Worm (Caenorhabditis elegans) whole organism, L2 larva: Measurements from ENCODE around the gene srh-184.
A peak's percentile ranks its signal among the peaks of the same experiment; 100 is the strongest.

Experiments
- C34F6.9 ChIP-seq: fragments of 150-350 bp; optimal IDR thresholded peaks from 2 replicates; lab custom pipeline; 2014; ENCODE audit warnings: missing biosample characterization, missing genetic modification characterization
- F13H6.1 ChIP-seq: sonication (generic microtip); optimal IDR thresholded peaks from 2 replicates; lab custom pipeline; 2016; ENCODE audit warnings: missing genetic modification characterization, missing compliant biosample characterization
- R02D3.7 ChIP-seq: fragments of 150-350 bp; optimal IDR thresholded peaks from 2 replicates; lab custom pipeline; 2014; ENCODE audit warnings: missing biosample characterization, missing genetic modification characterization
- Y55F3AM.14 ChIP-seq: fragments of 200-800 bp; sonication (Bioruptor generic); optimal IDR thresholded peaks from 2 replicates; lab custom pipeline; 2018; ENCODE audit warnings: mild to moderate bottlenecking, missing genetic modification characterization, missing compliant biosample characterization
- ZK546.5 ChIP-seq: sonication (generic microtip); optimal IDR thresholded peaks from 2 replicates; lab custom pipeline; 2017; ENCODE audit warnings: missing biosample characterization, missing genetic modification characterization
- alr-1 ChIP-seq: fragments of 150-350 bp; optimal IDR thresholded peaks from 2 replicates; lab custom pipeline; 2014; ENCODE audit warnings: missing biosample characterization, missing genetic modification characterization
- aly-2 ChIP-seq: fragments of 150-350 bp; optimal IDR thresholded peaks from 2 replicates; lab custom pipeline; 2014; ENCODE audit warnings: missing biosample characterization, missing genetic modification characterization
- ama-1 ChIP-seq: fragments of 150-350 bp; optimal IDR thresholded peaks from 2 replicates; lab custom pipeline; 2018; ENCODE audit warnings: inconsistent platforms
- blmp-1 ChIP-seq: sonication (generic microtip); optimal IDR thresholded peaks from 2 replicates; lab custom pipeline; 2017; ENCODE audit warnings: missing genetic modification characterization, mild to moderate bottlenecking, missing compliant biosample characterization, antibody characterized with exemption, moderate library complexity; ENCODE audit not compliant: insufficient read depth
- ceh-16 ChIP-seq: fragments of 150-350 bp; optimal IDR thresholded peaks from 2 replicates; lab custom pipeline; 2014; ENCODE audit warnings: missing biosample characterization, missing genetic modification characterization
- ceh-82 ChIP-seq: fragments of 150-350 bp; optimal IDR thresholded peaks from 2 replicates; lab custom pipeline; 2014; ENCODE audit warnings: missing biosample characterization, missing genetic modification characterization
- crh-2 ChIP-seq: sonication (generic microtip); optimal IDR thresholded peaks from 2 replicates; lab custom pipeline; 2017; ENCODE audit warnings: missing biosample characterization, missing genetic modification characterization
- dmd-4 ChIP-seq: sonication (generic microtip); optimal IDR thresholded peaks from 2 replicates; lab custom pipeline; 2017; ENCODE audit warnings: missing biosample characterization, missing genetic modification characterization
- egl-27 ChIP-seq: sonication (generic microtip); optimal IDR thresholded peaks from 3 replicates; lab custom pipeline; 2017; ENCODE audit warnings: missing biosample characterization, missing genetic modification reagents, missing genetic modification characterization
- elt-1 ChIP-seq: fragments of 150-350 bp; optimal IDR thresholded peaks from 2 replicates; lab custom pipeline; 2014; ENCODE audit warnings: missing biosample characterization, missing genetic modification characterization
- elt-3 ChIP-seq: sonication (generic microtip); optimal IDR thresholded peaks from 2 replicates; lab custom pipeline; 2017; ENCODE audit warnings: missing biosample characterization, missing genetic modification characterization
- fos-1 ChIP-seq: fragments of 150-350 bp; optimal IDR thresholded peaks from 2 replicates; lab custom pipeline; 2014; ENCODE audit warnings: missing biosample characterization, missing genetic modification characterization
- gmeb-1 ChIP-seq: fragments of 150-350 bp; optimal IDR thresholded peaks from 2 replicates; lab custom pipeline; 2014; ENCODE audit warnings: missing biosample characterization, missing genetic modification characterization
- lin-11 ChIP-seq: fragments of 150-350 bp; sonication (generic microtip); optimal IDR thresholded peaks from 2 replicates; lab custom pipeline; 2014; ENCODE audit warnings: missing biosample characterization, missing genetic modification characterization, inconsistent platforms, mixed read lengths
- lin-13 ChIP-seq: fragments of 150-350 bp; optimal IDR thresholded peaks from 2 replicates; lab custom pipeline; 2014; ENCODE audit warnings: missing biosample characterization, missing genetic modification reagents, missing genetic modification characterization
- lin-39 ChIP-seq: fragments of 150-350 bp; optimal IDR thresholded peaks from 2 replicates; lab custom pipeline; 2014; ENCODE audit warnings: missing biosample characterization, missing genetic modification reagents, missing genetic modification characterization
- lsy-2 ChIP-seq, 2 experiments: fragments of 150-350 bp in 1 of 2; sonication (generic microtip) in 1 of 2; optimal IDR thresholded peaks; 2 replicates each; lab custom pipeline; 2014 to 2017; ENCODE audit warnings: missing biosample characterization in 2 of 2, missing genetic modification characterization in 2 of 2
- mab-5 ChIP-seq: fragments of 150-350 bp; optimal IDR thresholded peaks from 2 replicates; lab custom pipeline; 2014; ENCODE audit warnings: missing biosample characterization, missing genetic modification characterization
- mbf-1 ChIP-seq: sonication (generic microtip); optimal IDR thresholded peaks from 2 replicates; lab custom pipeline; 2017; ENCODE audit warnings: missing biosample characterization, missing genetic modification characterization
- mdl-1 ChIP-seq, 2 experiments: fragments of 150-350 bp in 1 of 2; sonication (generic microtip) in 1 of 2; optimal IDR thresholded peaks; 2 replicates each; lab custom pipeline; 2017; ENCODE audit warnings: missing biosample characterization in 2 of 2, missing genetic modification characterization in 2 of 2
- nhr-10 ChIP-seq: sonication (generic microtip); optimal IDR thresholded peaks from 2 replicates; lab custom pipeline; 2017; ENCODE audit warnings: missing biosample characterization, missing genetic modification characterization
- nhr-11 ChIP-seq: fragments of 150-350 bp; optimal IDR thresholded peaks from 2 replicates; lab custom pipeline; 2014; ENCODE audit warnings: missing biosample characterization, missing genetic modification characterization
- nhr-12 ChIP-seq: fragments of 150-350 bp; optimal IDR thresholded peaks from 2 replicates; lab custom pipeline; 2014; ENCODE audit warnings: missing biosample characterization, missing genetic modification characterization
- nhr-129 ChIP-seq: fragments of 150-350 bp; optimal IDR thresholded peaks from 2 replicates; lab custom pipeline; 2014; ENCODE audit warnings: missing biosample characterization, missing genetic modification characterization
- nhr-21 ChIP-seq: fragments of 150-350 bp; optimal IDR thresholded peaks from 2 replicates; lab custom pipeline; 2014; ENCODE audit warnings: missing biosample characterization, missing genetic modification characterization
- nhr-23 ChIP-seq: fragments of 150-350 bp; optimal IDR thresholded peaks from 2 replicates; lab custom pipeline; 2014; ENCODE audit warnings: missing biosample characterization, missing genetic modification reagents, missing genetic modification characterization
- nhr-237 ChIP-seq: fragments of 150-350 bp; optimal IDR thresholded peaks from 2 replicates; lab custom pipeline; 2014; ENCODE audit warnings: missing biosample characterization, missing genetic modification characterization
- nhr-25 ChIP-seq: fragments of 150-350 bp; sonication (generic microtip); optimal IDR thresholded peaks from 3 replicates; lab custom pipeline; 2014; ENCODE audit warnings: missing biosample characterization, missing genetic modification characterization
- nhr-6 ChIP-seq: fragments of 150-350 bp; optimal IDR thresholded peaks from 2 replicates; lab custom pipeline; 2014; ENCODE audit warnings: missing biosample characterization, missing genetic modification characterization
- nhr-77 ChIP-seq: fragments of 150-350 bp; optimal IDR thresholded peaks from 2 replicates; lab custom pipeline; 2014; ENCODE audit warnings: missing biosample characterization, missing genetic modification characterization
- peb-1 ChIP-seq: fragments of 150-350 bp; optimal IDR thresholded peaks from 2 replicates; lab custom pipeline; 2014; ENCODE audit warnings: missing biosample characterization, missing genetic modification characterization
- sem-4 ChIP-seq: fragments of 150-350 bp; optimal IDR thresholded peaks from 2 replicates; lab custom pipeline; 2014; ENCODE audit warnings: missing biosample characterization, missing genetic modification reagents, missing genetic modification characterization
- skn-1 ChIP-seq: sonication (generic microtip); optimal IDR thresholded peaks from 2 replicates; lab custom pipeline; 2017; ENCODE audit warnings: missing biosample characterization, missing genetic modification characterization
- sma-3 ChIP-seq: sonication (generic microtip); optimal IDR thresholded peaks from 2 replicates; lab custom pipeline; 2016; ENCODE audit warnings: missing genetic modification reagents, missing genetic modification characterization, missing compliant biosample characterization
- sma-9 ChIP-seq, 2 experiments: fragments of 150-350 bp in 1 of 2; sonication (generic microtip) in 1 of 2; optimal IDR thresholded peaks; 2 replicates each; lab custom pipeline; 2014 to 2016; ENCODE audit warnings: missing genetic modification characterization in 2 of 2, mild to moderate bottlenecking in 1 of 2, missing biosample characterization in 1 of 2, missing compliant biosample characterization in 1 of 2, missing genetic modification reagents in 1 of 2, moderate library complexity in 1 of 2
- snpc-4 ChIP-seq: fragments of 150-350 bp; optimal IDR thresholded peaks from 2 replicates; lab custom pipeline; 2014; ENCODE audit warnings: missing biosample characterization, missing genetic modification characterization
- unc-39 ChIP-seq: fragments of 150-350 bp; optimal IDR thresholded peaks from 2 replicates; lab custom pipeline; 2014; ENCODE audit warnings: missing biosample characterization, missing genetic modification characterization
- unc-55 ChIP-seq: fragments of 150-350 bp; sonication (generic microtip); optimal IDR thresholded peaks from 3 replicates; lab custom pipeline; 2014; ENCODE audit warnings: missing biosample characterization, missing genetic modification reagents, missing genetic modification characterization
- unc-62 ChIP-seq: fragments of 150-350 bp; optimal IDR thresholded peaks from 2 replicates; lab custom pipeline; 2014; ENCODE audit warnings: missing biosample characterization, missing genetic modification reagents, missing genetic modification characterization
- zag-1 ChIP-seq: fragments of 150-350 bp; optimal IDR thresholded peaks from 2 replicates; lab custom pipeline; 2014; ENCODE audit warnings: missing biosample characterization, missing genetic modification characterization
- ztf-1 ChIP-seq: fragments of 200-800 bp; sonication (Bioruptor generic); conservative IDR thresholded peaks from 2 replicates; pipeline ENCODE4 v1.3.6; 2022; ENCODE audit warnings: missing genetic modification characterization, missing compliant biosample characterization
- ztf-11 ChIP-seq: sonication (generic microtip); optimal IDR thresholded peaks from 2 replicates; lab custom pipeline; 2017; ENCODE audit warnings: missing biosample characterization, missing genetic modification characterization
- ztf-4 ChIP-seq: fragments of 150-350 bp; optimal IDR thresholded peaks from 2 replicates; lab custom pipeline; 2014; ENCODE audit warnings: missing biosample characterization, missing genetic modification characterization

srh-184 gene

ce11 chrV:10811763-10812162 lies 13.8 kb upstream of the srh-184 start, which contains the start of gene C29A12.22:
TSS of gene C29A12.22 (plus strand) at chrV:10812063.
- TF ChIP-seq nhr-10 (tag; lab: Kevin White, UChicago) (no peak), elt-3 (no peak), mab-5 (tag; lab: Kevin White, UChicago) (no peak), lin-39 (tag; lab: Kevin White, UChicago) (no peak), C34F6.9 (tag; lab: Kevin White, UChicago) (no peak), ZK546.5 (tag; lab: Kevin White, UChicago) (no peak), nhr-6 (no peak), sma-9 (GFP tag; optimal IDR thresholded peaks at IDR 0.05; lab: Kevin White, UChicago) (no peak), sma-9 (tag; optimal IDR thresholded peaks at IDR 0.05; lab: Kevin White, UChicago) (no peak), gmeb-1 (tag; lab: Kevin White, UChicago) (no peak), fos-1 (tag; lab: Kevin White, UChicago) (no peak), ceh-16 (tag; lab: Kevin White, UChicago) (no peak), Y55F3AM.14 (GFP tag; lab: Kevin White, UChicago) (no peak), dmd-4 (no peak), alr-1 (tag; lab: Kevin White, UChicago) (no peak), nhr-11 (tag; lab: Kevin White, UChicago) (no peak), unc-39 (tag; lab: Kevin White, UChicago) (no peak)

DNA sequence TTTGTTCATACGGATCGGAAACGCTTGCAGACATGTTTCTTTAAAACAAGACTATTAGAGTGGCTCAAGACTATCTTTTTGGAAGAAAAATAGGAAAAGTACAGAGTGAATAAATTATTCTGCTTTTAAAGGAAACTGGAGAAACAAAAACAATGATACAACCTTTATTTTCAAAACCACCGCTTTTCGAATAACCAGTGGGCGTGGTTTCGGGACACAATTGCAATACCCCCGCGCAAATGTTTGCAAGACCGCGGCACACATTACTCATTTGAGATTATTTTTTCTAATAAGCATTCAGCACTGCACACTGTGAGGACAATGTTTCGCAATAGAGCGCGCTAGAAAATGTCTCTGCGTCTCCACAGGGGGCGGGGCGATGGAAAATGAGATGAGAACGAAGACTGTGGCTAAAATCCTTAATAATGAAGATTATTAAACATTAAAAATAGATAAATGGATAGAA lies 9.9 kb upstream of the srh-184 start, which contains the start of gene plrg-1:
Gene plrg-1 (minus strand): TSS at position 51 of the 466 bp plus-strand sequence.
- TF ChIP-seq R02D3.7 (tag; lab: Kevin White, UChicago) (peak; percentile 19), elt-1 (no peak), nhr-11 (tag; lab: Kevin White, UChicago) (peak; percentile 53), nhr-21 (tag; lab: Kevin White, UChicago) (peak; percentile 70), crh-2 (tag; lab: Kevin White, UChicago) (peak; percentile 83), nhr-10 (tag; lab: Kevin White, UChicago) (no peak), mab-5 (tag; lab: Kevin White, UChicago) (peak; percentile 91), mbf-1 (tag; lab: Kevin White, UChicago) (no peak), C34F6.9 (tag; lab: Kevin White, UChicago) (peak; percentile 89), egl-27 (peak; percentile 62), ztf-1 (GFP tag; lab: Robert Waterston, UW) (no peak), nhr-77 (no peak), aly-2 (tag; lab: Kevin White, UChicago) (no peak), ZK546.5 (tag; lab: Kevin White, UChicago) (peak; percentile 22), sem-4 (tag; lab: Kevin White, UChicago) (peak; percentile 85), lsy-2 (tag; optimal IDR thresholded peaks at IDR 0.05; lab: Kevin White, UChicago) (peak; percentile 72 to 87), fos-1 (tag; lab: Kevin White, UChicago) (peak; percentile 54), skn-1 (tag; lab: Kevin White, UChicago) (no peak), lin-39 (tag; lab: Kevin White, UChicago) (no peak), alr-1 (tag; lab: Kevin White, UChicago) (peak; percentile 1), unc-62 (no peak), elt-3 (no peak), F13H6.1 (tag; lab: Kevin White, UChicago) (peak; percentile 93), nhr-129 (peak; percentile 86), blmp-1 (tag; lab: Kevin White, UChicago) (no peak), nhr-25 (tag; lab: Kevin White, UChicago) (peak; percentile 91), Y55F3AM.14 (GFP tag; lab: Kevin White, UChicago) (peak; percentile 7), ztf-4 (tag; lab: Kevin White, UChicago) (peak; percentile 83), lin-13 (GFP tag; lab: Kevin White, UChicago) (peak; percentile 82), snpc-4 (peak; percentile 74), ama-1 (no peak), lin-11 (peak; percentile 88), ceh-16 (tag; lab: Kevin White, UChicago) (peak; percentile 63), gmeb-1 (tag; lab: Kevin White, UChicago) (peak; percentile 86), ztf-11 (tag; lab: Kevin White, UChicago) (peak; percentile 9), nhr-23 (no peak), dmd-4 (no peak), sma-9 (GFP tag; optimal IDR thresholded peaks at IDR 0.05; lab: Kevin White, UChicago) (peak; percentile 96), sma-9 (tag; optimal IDR thresholded peaks at IDR 0.05; lab: Kevin White, UChicago) (no peak), sma-3 (peak; percentile 90), nhr-12 (tag; lab: Kevin White, UChicago) (no peak), unc-55 (GFP tag; lab: Kevin White, UChicago) (peak; percentile 95), mdl-1 (tag; optimal IDR thresholded peaks at IDR 0.05; lab: Kevin White, UChicago) (peak in 1 of 2 experiments; percentile 30), unc-39 (tag; lab: Kevin White, UChicago) (no peak), nhr-6 (peak; percentile 62), ceh-82 (tag; lab: Kevin White, UChicago) (peak; percentile 50), zag-1 (peak; percentile 56), nhr-237 (tag; lab: Kevin White, UChicago) (peak; percentile 23), peb-1 (no peak)
